Worm (Caenorhabditis elegans): ENCODE results near the gene fbxa-155.

The fbxa-155 gene

DNA sequence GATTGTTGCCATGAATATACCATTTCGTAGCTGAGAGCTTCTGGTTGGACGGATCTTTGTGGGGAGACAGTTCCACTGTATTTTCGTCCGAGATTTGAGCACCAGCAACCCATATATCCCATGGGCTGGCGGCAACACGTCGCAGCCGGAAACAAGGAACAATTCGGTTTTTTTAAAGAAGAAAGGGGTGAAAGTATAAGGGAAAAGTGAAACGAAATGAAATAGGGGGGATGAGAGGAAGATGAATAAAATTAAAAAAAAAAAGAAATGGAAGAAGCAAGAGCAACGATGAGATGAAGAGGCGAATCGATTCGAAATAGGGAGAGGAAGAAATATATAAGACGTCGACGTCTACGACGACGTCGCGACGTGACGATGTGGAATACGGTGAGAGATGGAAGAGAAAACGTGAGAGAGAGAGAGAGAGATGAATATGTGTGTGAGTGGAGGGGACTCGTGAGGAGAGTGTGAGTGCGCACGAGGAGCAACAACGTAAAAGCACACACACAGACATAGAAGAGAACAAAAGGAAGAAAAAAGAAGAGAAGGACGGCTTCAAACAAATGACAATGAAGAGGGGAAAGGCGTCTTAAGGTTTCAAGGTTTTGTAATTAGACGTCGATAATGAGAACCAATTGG lies 6.5 kb upstream of the fbxa-155 start, which contains the start of gene rgs-1 (continued):
- peak; percentile 61 for TF ChIP-seq fkh-10 (GFP tag; optimal IDR thresholded peaks at IDR 0.05)
- TF ChIP-seq lin-15B (tag; optimal IDR thresholded peaks at IDR 0.05): no peak
- TF ChIP-seq vab-15 (tag; optimal IDR thresholded peaks at IDR 0.05): no peak
- no peak for TF ChIP-seq aha-1 (tag; optimal IDR thresholded peaks at IDR 0.05)
- TF ChIP-seq pqm-1 (tag; optimal IDR thresholded peaks at IDR 0.05): no peak
- TF ChIP-seq hlh-4 (tag; optimal IDR thresholded peaks at IDR 0.05): no peak
- TF ChIP-seq ceh-63 (GFP tag; optimal IDR thresholded peaks at IDR 0.05): no peak
- TF ChIP-seq grh-1 (GFP tag; IDR thresholded peaks at IDR 0.05): no peak
- no peak for TF ChIP-seq nhr-84 (tag; optimal IDR thresholded peaks at IDR 0.05)
- TF ChIP-seq nhr-90 (tag; optimal IDR thresholded peaks at IDR 0.05; ENCODE audit: poor library complexity): no peak
- TF ChIP-seq C04F5.9 (tag; optimal IDR thresholded peaks at IDR 0.05): no peak
- no peak for TF ChIP-seq unc-130 (tag; optimal IDR thresholded peaks at IDR 0.05)
- peak; percentile 3 to 76 (median 11) for TF ChIP-seq ceh-82 (tag; optimal IDR thresholded peaks at IDR 0.05)
- peak; percentile 74 for TF ChIP-seq unc-86 (tag; optimal IDR thresholded peaks at IDR 0.05)
- TF ChIP-seq mab-9 (GFP tag; IDR thresholded peaks at IDR 0.05): no peak
- TF ChIP-seq unc-30 (tag; optimal IDR thresholded peaks at IDR 0.05): no peak
- no peak for TF ChIP-seq ceh-88 (GFP tag; IDR thresholded peaks at IDR 0.05)
- TF ChIP-seq ets-5 (GFP tag; IDR thresholded peaks at IDR 0.05): no peak
- TF ChIP-seq nhr-76 (tag; optimal IDR thresholded peaks at IDR 0.05): no peak
- no peak for TF ChIP-seq efl-3 (GFP tag; optimal IDR thresholded peaks at IDR 0.05)
- peak; percentile 79 for TF ChIP-seq fkh-8 (tag; optimal IDR thresholded peaks at IDR 0.05)
- peak; percentile 38 to 49 for TF ChIP-seq efl-1 (optimal IDR thresholded peaks at IDR 0.05)
- no peak for TF ChIP-seq efl-1 (GFP tag; optimal IDR thresholded peaks at IDR 0.05 in 1 of 2)
- TF ChIP-seq unc-98 (GFP tag; IDR thresholded peaks at IDR 0.05): no peak
- no peak for TF ChIP-seq sox-4 (tag; optimal IDR thresholded peaks at IDR 0.05)
- TF ChIP-seq swsn-7 (tag; optimal IDR thresholded peaks at IDR 0.05): peak; percentile 43
- no peak for TF ChIP-seq hpl-2 (GFP tag; optimal IDR thresholded peaks at IDR 0.05)
- TF ChIP-seq isw-1 (GFP tag; IDR thresholded peaks at IDR 0.05): 0 out of 2 replicates have a peak, but pooled peaks have one; percentile 6

DNA sequence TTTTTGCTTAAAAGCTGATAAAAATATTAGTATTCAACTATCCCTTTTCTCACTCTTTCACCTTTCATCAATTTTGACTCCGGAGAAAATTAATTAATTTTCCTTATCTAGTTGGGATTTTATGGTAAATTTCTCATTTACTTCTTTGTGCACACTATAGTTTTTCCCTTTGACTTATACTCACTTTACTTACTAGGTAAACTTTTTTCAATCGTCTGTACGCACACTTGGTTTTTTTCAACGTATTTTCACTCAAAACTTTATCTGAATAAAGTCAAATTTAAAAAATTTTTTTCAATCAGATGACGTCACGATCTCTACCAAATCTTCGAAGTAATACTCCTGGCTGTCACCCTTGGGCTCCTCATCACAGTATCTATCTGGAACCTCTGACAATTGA lies 2.1 kb upstream of the fbxa-155 start, which contains the start of gene C05B5.16:
Gene C05B5.16, plus strand, starts transcription at position 301 of the 400 bp plus-strand sequence.
- TF ChIP-seq dpl-1 (GFP tag; optimal IDR thresholded peaks at IDR 0.05): no peak
- TF ChIP-seq C04F5.9 (tag; optimal IDR thresholded peaks at IDR 0.05): no peak
- TF ChIP-seq alr-1 (tag; optimal IDR thresholded peaks at IDR 0.05; ENCODE audit: borderline replicate concordance): no peak
- TF ChIP-seq fkh-8 (tag; optimal IDR thresholded peaks at IDR 0.05): no peak
- TF ChIP-seq C16A3.4 (tag; optimal IDR thresholded peaks at IDR 0.05): no peak
- no peak for TF ChIP-seq swsn-7 (tag; optimal IDR thresholded peaks at IDR 0.05)
- TF ChIP-seq fkh-10 (GFP tag; optimal IDR thresholded peaks at IDR 0.05): no peak
- no peak for TF ChIP-seq nhr-47 (tag; optimal IDR thresholded peaks at IDR 0.05)
- no peak for TF ChIP-seq efl-1 (optimal IDR thresholded peaks at IDR 0.05)
- no peak for TF ChIP-seq efl-1 (GFP tag; optimal IDR thresholded peaks at IDR 0.05 in 1 of 2)
- TF ChIP-seq ceh-88 (GFP tag; IDR thresholded peaks at IDR 0.05): no peak

DNA sequence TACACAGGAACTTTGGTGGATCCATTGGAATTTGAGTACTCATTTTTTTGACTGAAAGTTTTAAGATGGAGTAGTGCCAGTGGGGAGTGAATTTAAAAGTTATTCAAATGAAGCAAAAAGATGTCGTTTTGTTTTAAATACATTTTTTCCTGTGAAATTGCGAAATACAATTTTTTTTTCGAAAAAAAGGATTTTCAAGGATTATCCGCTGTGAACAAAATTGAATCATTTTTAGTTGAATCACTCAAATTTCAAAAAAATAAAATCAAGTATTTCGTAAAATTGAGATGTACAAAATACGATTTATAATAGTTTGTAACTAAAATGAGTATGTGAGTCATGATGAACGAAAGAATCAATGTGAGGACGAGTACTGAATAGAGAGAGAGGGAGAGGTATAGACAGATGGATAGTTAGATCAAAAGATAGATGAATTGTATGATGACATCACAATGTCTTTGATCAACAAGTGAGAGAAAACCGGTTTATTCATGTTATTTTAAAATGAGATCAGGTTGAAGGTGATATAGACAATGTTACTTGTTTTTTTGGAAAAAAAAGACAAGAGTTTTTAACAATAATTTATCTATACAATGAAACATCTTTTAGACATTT lies 3.2 kb downstream of the fbxa-155 start, which contains the start of gene C05B5.8:
Gene C05B5.8, minus strand, starts transcription at position 51 of the 615 bp plus-strand sequence.
- peak; percentile 44 for TF ChIP-seq nhr-19 (GFP tag; conservative IDR thresholded peaks at IDR 0.05)
- no peak for TF ChIP-seq ztf-11 (tag; optimal IDR thresholded peaks at IDR 0.05)
- peak; percentile 13 for TF ChIP-seq mep-1 (tag; optimal IDR thresholded peaks at IDR 0.05)
- TF ChIP-seq vab-15 (tag; optimal IDR thresholded peaks at IDR 0.05): peak; percentile 49
- no peak for TF ChIP-seq hlh-17 (GFP tag; optimal IDR thresholded peaks at IDR 0.05; ENCODE audit: borderline replicate concordance)
- TF ChIP-seq unc-98 (GFP tag; IDR thresholded peaks at IDR 0.05): no peak
- TF ChIP-seq swsn-7 (tag; optimal IDR thresholded peaks at IDR 0.05): no peak
- peak; percentile 97 for TF ChIP-seq grh-1 (GFP tag; IDR thresholded peaks at IDR 0.05)
- no peak for TF ChIP-seq alr-1 (tag; optimal IDR thresholded peaks at IDR 0.05; ENCODE audit: borderline replicate concordance)
- TF ChIP-seq egl-13 (tag; optimal IDR thresholded peaks at IDR 0.05): no peak
- no peak for TF ChIP-seq pag-3 (tag; optimal IDR thresholded peaks at IDR 0.05; ENCODE audit: borderline replicate concordance, insufficient read depth)
- peak; percentile 34 for TF ChIP-seq C16A3.4 (tag; optimal IDR thresholded peaks at IDR 0.05)
- TF ChIP-seq nhr-77 (tag; optimal IDR thresholded peaks at IDR 0.05): no peak
- TF ChIP-seq lsy-2 (tag; optimal IDR thresholded peaks at IDR 0.05): peak; percentile 12 to 53
- no peak for TF ChIP-seq isw-1 (GFP tag; IDR thresholded peaks at IDR 0.05)
- no peak for TF ChIP-seq ces-1 (GFP tag; optimal IDR thresholded peaks at IDR 0.05)
- no peak for TF ChIP-seq mef-2 (tag; optimal IDR thresholded peaks at IDR 0.05)
- TF ChIP-seq efl-1 (optimal IDR thresholded peaks at IDR 0.05): peak in 1 of 2 experiments; percentile 28
- TF ChIP-seq efl-1 (GFP tag; optimal IDR thresholded peaks at IDR 0.05 in 1 of 2): peak in 1 of 2 experiments; percentile 59
- TF ChIP-seq pax-3 (tag; optimal IDR thresholded peaks at IDR 0.05): no peak
- no peak for TF ChIP-seq sox-4 (tag; optimal IDR thresholded peaks at IDR 0.05)
- TF ChIP-seq egl-27 (tag; optimal IDR thresholded peaks at IDR 0.05): no peak
- no peak for TF ChIP-seq skn-1 (tag; optimal IDR thresholded peaks at IDR 0.05)

Measured in whole organism, L1 larva.